Fruit fly (Drosophila melanogaster): ENCODE measurements around the gene schlank.

dm6 chrX:6259696-6260095 is 7.3 kb downstream of the schlank start:
- no peak for TF ChIP-seq h (optimal IDR thresholded peaks at IDR 0.05)
- no peak for TF ChIP-seq psq (optimal IDR thresholded peaks at IDR 0.05)
- no peak for TF ChIP-seq insv (optimal IDR thresholded peaks at IDR 0.05)

Measured in Kc167 (cell line).